Fruit fly (Drosophila melanogaster): ENCODE measurements around the gene CG11696.

Gene CG11696

DNA sequence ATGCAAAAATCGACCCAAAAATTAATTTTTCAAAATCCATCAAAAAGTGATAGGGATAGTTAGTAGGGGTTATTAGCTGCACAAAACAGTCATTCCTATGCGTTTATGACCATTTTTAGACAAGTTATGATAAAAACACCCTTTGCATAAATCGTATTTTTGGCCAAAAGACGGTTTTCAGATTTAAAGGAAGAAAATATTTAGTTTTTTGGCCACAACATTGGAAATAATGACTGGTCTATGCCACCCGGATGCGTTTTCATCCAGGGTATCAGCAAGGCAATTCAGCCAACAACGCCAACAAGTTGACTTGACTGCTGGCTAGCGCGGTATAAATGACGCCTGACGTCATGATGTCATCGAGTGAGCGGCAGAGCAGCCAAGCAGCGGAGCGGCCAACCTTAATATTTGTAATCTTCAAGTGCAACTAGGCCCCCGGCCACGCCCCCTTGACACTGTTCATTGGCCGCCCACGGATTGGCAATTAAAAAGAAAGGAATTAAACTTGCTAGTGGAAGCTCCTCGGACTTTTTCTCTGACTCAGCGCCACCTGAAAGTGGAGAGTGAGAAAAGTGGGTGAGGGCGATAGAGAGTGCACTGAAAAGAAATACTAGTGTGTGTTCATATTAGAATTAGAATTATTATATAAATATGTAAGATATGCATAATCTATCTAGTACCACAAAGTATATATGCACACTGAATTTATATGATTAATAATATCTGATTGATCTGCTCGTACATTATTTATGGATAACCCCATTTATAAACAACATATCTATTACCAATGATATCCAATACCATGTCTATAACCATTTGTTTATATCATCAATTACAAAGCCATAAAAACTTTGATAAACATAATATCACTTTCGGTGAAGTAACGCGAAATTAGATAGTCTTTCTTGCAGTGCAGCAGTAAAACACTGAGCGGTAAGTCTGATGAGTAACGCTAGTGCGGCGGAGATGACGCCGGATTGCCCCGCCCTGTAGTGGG lies 13.5 kb upstream of the CG11696 start (continued):
- TF ChIP-seq HLH3B (GFP tag; IDR thresholded peaks at IDR 0.05) (peak; percentile 67), CG31441 (GFP tag; IDR thresholded peaks at IDR 0.05) (peak; percentile 92), Mad (GFP tag; optimal IDR thresholded peaks at IDR 0.05) (no peak), slou (GFP tag; optimal IDR thresholded peaks at IDR 0.05) (peak; percentile 71), Hr51 (GFP tag; optimal IDR thresholded peaks at IDR 0.05) (peak in 1 of 2 experiments; percentile 94), CG14710 (tag; optimal IDR thresholded peaks at IDR 0.05) (peak; percentile 68), maf-S (GFP tag; optimal IDR thresholded peaks at IDR 0.05) (no peak), dysf (GFP tag; IDR thresholded peaks at IDR 0.05) (peak; percentile 85), CG17912 (GFP tag; optimal IDR thresholded peaks at IDR 0.05) (no peak), yki (optimal IDR thresholded peaks at IDR 0.05) (no peak), Med (GFP tag) (peak; percentile 80), gcm (GFP tag; optimal IDR thresholded peaks at IDR 0.05) (peak; percentile 81), CG10565 (GFP tag; optimal IDR thresholded peaks at IDR 0.05) (no peak), CG8281 (tag; optimal IDR thresholded peaks at IDR 0.05) (peak; percentile 61), CG11696 (GFP tag; IDR thresholded peaks at IDR 0.05) (peak; percentile 76), CG42726 (GFP tag; IDR thresholded peaks at IDR 0.05; ENCODE audit: partially characterized antibody) (no peak), CG1792 (GFP tag; optimal IDR thresholded peaks at IDR 0.05) (no peak), CG6791 (GFP tag; IDR thresholded peaks at IDR 0.05; ENCODE audit: partially characterized antibody) (no peak), Taf1 (GFP tag; IDR thresholded peaks at IDR 0.05) (peak; percentile 62), Nf-YA (GFP tag; IDR thresholded peaks at IDR 0.05) (no peak), CG2678 (tag; optimal IDR thresholded peaks at IDR 0.05) (peak; percentile 94), gsb (GFP tag; IDR thresholded peaks at IDR 0.05) (peak; percentile 45; the same call in 1 of the 2 replicates), ewg (GFP tag; optimal IDR thresholded peaks at IDR 0.05) (peak; percentile 65), CG3726 (GFP tag; IDR thresholded peaks at IDR 0.05) (0 out of 3 replicates have a peak, but pooled peaks have one; percentile 27), ems (GFP tag; optimal IDR thresholded peaks at IDR 0.05) (peak; percentile 16), CG7786 (GFP tag; optimal IDR thresholded peaks at IDR 0.05) (peak; percentile 31), lbe (GFP tag; optimal IDR thresholded peaks at IDR 0.05) (no peak), seq (GFP tag; IDR thresholded peaks at IDR 0.05) (no peak), nau (GFP tag; optimal IDR thresholded peaks at IDR 0.05) (no peak), run (tag; optimal IDR thresholded peaks at IDR 0.05) (peak; percentile 81), CG14014 (GFP tag; IDR thresholded peaks at IDR 0.05) (peak; percentile 57; the same call in 1 of the 2 replicates), Hr78 (GFP tag; optimal IDR thresholded peaks at IDR 0.05) (peak in 1 of 2 experiments; percentile 81), CG34376 (GFP tag; optimal IDR thresholded peaks at IDR 0.05) (peak; percentile 74), CG9437 (GFP tag; optimal IDR thresholded peaks at IDR 0.05) (peak; percentile 85), stwl (tag; optimal IDR thresholded peaks at IDR 0.05) (no peak), CG7556 (GFP tag; optimal IDR thresholded peaks at IDR 0.05) (peak; percentile 94), CG2889 (GFP tag; IDR thresholded peaks at IDR 0.05) (peak; percentile 61; the same call in 2 of the 3 replicates), CG12155 (GFP tag; optimal IDR thresholded peaks at IDR 0.05) (peak; percentile 74), CG32772 (GFP tag; IDR thresholded peaks at IDR 0.05) (peak; percentile 56), CG14441 (GFP tag; IDR thresholded peaks at IDR 0.05) (peak; percentile 36), Ptx1 (GFP tag; IDR thresholded peaks at IDR 0.05) (peak; percentile 80), slp2 (GFP tag; optimal IDR thresholded peaks at IDR 0.05) (no peak), grau (tag; optimal IDR thresholded peaks at IDR 0.05) (peak; percentile 92), Awh (GFP tag; IDR thresholded peaks at IDR 0.05) (peak; percentile 56; the same call in 1 of the 2 replicates), Nf-YB (GFP tag; optimal IDR thresholded peaks at IDR 0.05) (peak; percentile 75), p53 (GFP tag; optimal IDR thresholded peaks at IDR 0.05) (no peak), ttk (GFP tag; IDR thresholded peaks at IDR 0.05) (peak; percentile 40; the same call in 1 of the 2 replicates)

Measured in whole organism, embryonic.